Fruit fly (Drosophila melanogaster) whole organism, embryonic: ENCODE measurements around the gene MFS18.
A peak's percentile ranks its signal among the peaks of the same experiment; 100 is the strongest.

Experiments
- Atf6 ChIP-seq: fragments of 200-800 bp; sonication (Bioruptor generic); IDR thresholded peaks from 2 replicates; pipeline ENCODE4 v1.3.6; 2022; ENCODE audit warnings: missing biosample characterization, missing genetic modification characterization
- C15 ChIP-seq: fragments of 200-800 bp; sonication (Bioruptor generic); IDR thresholded peaks from 3 replicates; pipeline ENCODE4 v1.3.6; 2022; ENCODE audit warnings: missing biosample characterization, missing genetic modification characterization
- CG10209 ChIP-seq: fragments of 200-800 bp; sonication (Bioruptor generic); optimal IDR thresholded peaks from 3 replicates; lab custom pipeline; 2017; ENCODE audit warnings: missing biosample characterization, mild to moderate bottlenecking, missing genetic modification characterization, missing genetic modification reagents
- CG10267 ChIP-seq: fragments of 200-800 bp; sonication (Bioruptor generic); optimal IDR thresholded peaks from 2 replicates; lab custom pipeline; 2018; ENCODE audit warnings: missing biosample characterization, mild to moderate bottlenecking, missing genetic modification characterization, moderate library complexity
- CG10959 ChIP-seq: fragments of 200-800 bp; sonication (Bioruptor generic); IDR thresholded peaks from 2 replicates; pipeline ENCODE4 v1.3.6; 2022; ENCODE audit warnings: missing biosample characterization, missing genetic modification characterization
- CG11695 ChIP-seq: fragments of 200-800 bp; sonication (Bioruptor generic); IDR thresholded peaks from 3 replicates; pipeline ENCODE4 v1.3.6; 2022; ENCODE audit warnings: missing biosample characterization, missing genetic modification characterization
- CG11723 ChIP-seq: fragments of 200-800 bp; sonication (Bioruptor generic); optimal IDR thresholded peaks from 2 replicates; lab custom pipeline; 2017; ENCODE audit warnings: missing biosample characterization, mild to moderate bottlenecking, missing genetic modification characterization
- CG13296 ChIP-seq: fragments of 200-800 bp; sonication (Bioruptor generic); optimal IDR thresholded peaks from 3 replicates; lab custom pipeline; 2018; ENCODE audit warnings: missing biosample characterization, mild to moderate bottlenecking, missing genetic modification characterization
- CG14050 ChIP-seq: fragments of 200-800 bp; sonication (Bioruptor generic); IDR thresholded peaks from 3 replicates; pipeline ENCODE4 v1.3.6; 2022; ENCODE audit warnings: missing biosample characterization, missing genetic modification characterization
- CG14710 ChIP-seq: fragments of 200-800 bp; sonication (Bioruptor generic); optimal IDR thresholded peaks from 3 replicates; lab custom pipeline; 2019; ENCODE audit warnings: missing biosample characterization, mild to moderate bottlenecking, missing genetic modification characterization, moderate library complexity
- CG17802 ChIP-seq: fragments of 200-800 bp; sonication (Bioruptor generic); optimal IDR thresholded peaks from 2 replicates; lab custom pipeline; 2018; ENCODE audit warnings: missing biosample characterization, mild to moderate bottlenecking, missing genetic modification characterization, moderate library complexity
- CG30020 ChIP-seq: fragments of 200-800 bp; optimal IDR thresholded peaks from 2 replicates; lab custom pipeline; 2019; ENCODE audit warnings: missing biosample characterization, mild to moderate bottlenecking, missing genetic modification characterization, moderate library complexity
- CG32532 ChIP-seq: fragments of 200-800 bp; sonication (Bioruptor generic); IDR thresholded peaks from 2 replicates; pipeline ENCODE4 v1.3.6; 2022; ENCODE audit warnings: missing biosample characterization, missing genetic modification characterization
- CG33557 ChIP-seq: fragments of 200-800 bp; sonication (Bioruptor generic); optimal IDR thresholded peaks from 2 replicates; lab custom pipeline; 2019; ENCODE audit warnings: missing biosample characterization, mild to moderate bottlenecking, missing genetic modification characterization, moderate library complexity
- CG34224 ChIP-seq: fragments of 200-800 bp; sonication (Bioruptor generic); IDR thresholded peaks from 3 replicates; pipeline ENCODE4 v1.3.6; 2022; ENCODE audit warnings: missing biosample characterization, missing genetic modification characterization; ENCODE audit not compliant: partially characterized antibody
- CG4424 ChIP-seq: fragments of 200-800 bp; sonication (Bioruptor generic); optimal IDR thresholded peaks from 3 replicates; lab custom pipeline; 2016; ENCODE audit warnings: missing biosample characterization, missing genetic modification characterization
- CG6654 ChIP-seq: fragments of 200-800 bp; sonication (Bioruptor generic); optimal IDR thresholded peaks from 2 replicates; lab custom pipeline; 2017; ENCODE audit warnings: missing biosample characterization, mild to moderate bottlenecking, missing genetic modification characterization
- CG7271 ChIP-seq: fragments of 200-800 bp; sonication (Bioruptor generic); optimal IDR thresholded peaks from 2 replicates; lab custom pipeline; 2018; ENCODE audit warnings: missing biosample characterization, mild to moderate bottlenecking, missing genetic modification characterization, moderate library complexity
- CG7786 ChIP-seq: fragments of 200-800 bp; sonication (Bioruptor generic); optimal IDR thresholded peaks from 2 replicates; lab custom pipeline; 2016; ENCODE audit warnings: missing biosample characterization, missing genetic modification characterization
- CG7839 ChIP-seq: fragments of 200-800 bp; sonication (Bioruptor generic); optimal IDR thresholded peaks from 3 replicates; lab custom pipeline; 2018; ENCODE audit warnings: missing biosample characterization, mild to moderate bottlenecking, missing genetic modification characterization, moderate library complexity
- CG9437 ChIP-seq: fragments of 200-800 bp; sonication (Bioruptor generic); optimal IDR thresholded peaks from 2 replicates; lab custom pipeline; 2018; ENCODE audit warnings: missing biosample characterization, mild to moderate bottlenecking, missing genetic modification characterization
- CkIIα-i1 ChIP-seq: fragments of 200-800 bp; sonication (Bioruptor generic); IDR thresholded peaks from 2 replicates; pipeline ENCODE4 v1.3.6; 2022; ENCODE audit warnings: missing biosample characterization, missing genetic modification characterization
- Dll ChIP-seq: fragments of 200-800 bp; sonication (Bioruptor generic); IDR thresholded peaks from 4 replicates; pipeline ENCODE4 v1.3.6; 2022; ENCODE audit warnings: missing biosample characterization, missing genetic modification characterization; ENCODE audit not compliant: partially characterized antibody
- Doc2 ChIP-seq: fragments of 200-800 bp; sonication (Bioruptor generic); IDR thresholded peaks from 2 replicates; pipeline ENCODE4 v1.3.6; 2022; ENCODE audit warnings: missing biosample characterization, missing genetic modification characterization
- E2f1 ChIP-seq: fragments of 200-800 bp; sonication (Bioruptor generic); IDR thresholded peaks from 2 replicates; pipeline ENCODE4 v1.3.6; 2022; ENCODE audit warnings: missing biosample characterization, missing genetic modification characterization
- Gsc ChIP-seq: fragments of 200-800 bp; sonication (Bioruptor generic); IDR thresholded peaks from 2 replicates; pipeline ENCODE4 v1.3.6; 2022; ENCODE audit warnings: missing biosample characterization, missing genetic modification characterization
- MESR4 ChIP-seq: fragments of 200-800 bp; sonication (Bioruptor generic); optimal IDR thresholded peaks from 2 replicates; lab custom pipeline; 2018; ENCODE audit warnings: missing biosample characterization, mild to moderate bottlenecking, missing genetic modification characterization, moderate library complexity
- MTF-1 ChIP-seq: fragments of 200-800 bp; sonication (Bioruptor generic); optimal IDR thresholded peaks from 2 replicates; lab custom pipeline; 2018; ENCODE audit warnings: missing biosample characterization, mild to moderate bottlenecking, missing genetic modification characterization, borderline replicate concordance
- Mrtf ChIP-seq: fragments of 200-800 bp; sonication (Bioruptor generic); IDR thresholded peaks from 3 replicates; pipeline ENCODE4 v1.3.6; 2022; ENCODE audit warnings: missing biosample characterization, missing genetic modification characterization
- NK7.1 ChIP-seq: fragments of 200-800 bp; sonication (Bioruptor generic); optimal IDR thresholded peaks from 3 replicates; lab custom pipeline; 2016; ENCODE audit warnings: missing biosample characterization, missing genetic modification characterization
- Nf-YB ChIP-seq: fragments of 200-800 bp; sonication (Bioruptor generic); optimal IDR thresholded peaks from 3 replicates; lab custom pipeline; 2019; ENCODE audit warnings: missing biosample characterization, mild to moderate bottlenecking, missing genetic modification characterization, moderate library complexity
- Six4 ChIP-seq: fragments of 200-800 bp; sonication (Bioruptor generic); optimal IDR thresholded peaks from 2 replicates; lab custom pipeline; 2016; ENCODE audit warnings: missing biosample characterization, missing genetic modification characterization
- Xbp1 ChIP-seq: fragments of 200-800 bp; sonication (Bioruptor generic); optimal IDR thresholded peaks from 3 replicates; lab custom pipeline; 2016; ENCODE audit warnings: missing biosample characterization, mild to moderate bottlenecking, missing genetic modification characterization
- Xrp1 ChIP-seq: fragments of 200-800 bp; sonication (Bioruptor generic); IDR thresholded peaks from 2 replicates; pipeline ENCODE4 v1.3.6; 2022; ENCODE audit warnings: missing biosample characterization, missing genetic modification characterization
- ac ChIP-seq: fragments of 200-800 bp; sonication (Bioruptor generic); optimal IDR thresholded peaks from 3 replicates; lab custom pipeline; 2017; ENCODE audit warnings: missing biosample characterization, mild to moderate bottlenecking, missing genetic modification characterization
- chif ChIP-seq, 2 experiments: fragments of 200-800 bp; sonication (Bioruptor generic); optimal IDR thresholded peaks; 3 replicates each; lab custom pipeline; 2016; ENCODE audit warnings: missing biosample characterization in 2 of 2, missing genetic modification characterization in 2 of 2
- crp ChIP-seq, 2 experiments: fragments of 200-800 bp; sonication (Bioruptor generic); optimal IDR thresholded peaks; 2 replicates in 1 of 2; 3 replicates in 1 of 2; lab custom pipeline; 2017; ENCODE audit warnings: missing biosample characterization in 2 of 2, missing genetic modification characterization in 2 of 2, mild to moderate bottlenecking in 1 of 2, moderate library complexity in 1 of 2
- gcm2 ChIP-seq: fragments of 200-800 bp; sonication (Bioruptor generic); optimal IDR thresholded peaks from 2 replicates; lab custom pipeline; 2016; ENCODE audit warnings: missing biosample characterization, missing genetic modification characterization
- gro ChIP-seq: fragments of 200-800 bp; sonication (Bioruptor generic); optimal IDR thresholded peaks from 2 replicates; lab custom pipeline; 2016; ENCODE audit warnings: missing biosample characterization, missing genetic modification characterization
- hbn ChIP-seq: fragments of 200-800 bp; sonication (Bioruptor generic); IDR thresholded peaks from 2 replicates; pipeline ENCODE4 v1.3.6; 2022; ENCODE audit warnings: missing biosample characterization, missing genetic modification characterization; ENCODE audit not compliant: partially characterized antibody
- kni ChIP-seq: fragments of 200-800 bp; sonication (Bioruptor generic); optimal IDR thresholded peaks from 3 replicates; lab custom pipeline; 2017; ENCODE audit warnings: mild to moderate bottlenecking, missing biosample characterization, missing genetic modification reagents, missing genetic modification characterization
- lov ChIP-seq, 2 experiments: fragments of 200-800 bp in 1 of 2; fragments of >200 bp in 1 of 2; sonication (Bioruptor generic) in 1 of 2; IDR thresholded peaks in 1 of 2; optimal IDR thresholded peaks in 1 of 2; 2 replicates in 1 of 2; 3 replicates in 1 of 2; pipeline versions ENCODE4 v1.3.6 to Lab custom; 2017 to 2022; ENCODE audit warnings: missing biosample characterization in 1 of 2, missing genetic modification characterization in 1 of 2
- psq ChIP-seq: fragments of 200-800 bp; sonication (Bioruptor generic); optimal IDR thresholded peaks from 2 replicates; lab custom pipeline; 2017; ENCODE audit warnings: missing biosample characterization, missing genetic modification characterization
- scrt ChIP-seq: fragments of 200-800 bp; sonication (Bioruptor generic); optimal IDR thresholded peaks from 2 replicates; lab custom pipeline; 2018; ENCODE audit warnings: missing biosample characterization, mild to moderate bottlenecking, missing genetic modification characterization, moderate library complexity
- sob ChIP-seq: fragments of 200-800 bp; sonication (Bioruptor generic); IDR thresholded peaks from 2 replicates; pipeline ENCODE4 v1.3.6; 2022; ENCODE audit warnings: missing biosample characterization, missing genetic modification characterization
- toy ChIP-seq: fragments of 200-800 bp; sonication (Bioruptor generic); IDR thresholded peaks from 2 replicates; pipeline ENCODE4 v1.3.6; 2022; ENCODE audit warnings: missing biosample characterization, missing genetic modification characterization
- trh ChIP-seq: fragments of 200-800 bp; sonication (Bioruptor generic); optimal IDR thresholded peaks from 2 replicates; lab custom pipeline; 2016; ENCODE audit warnings: missing biosample characterization, missing genetic modification characterization
- wdn ChIP-seq: fragments of 200-800 bp; sonication (Bioruptor generic); IDR thresholded peaks from 2 replicates; pipeline ENCODE4 v1.3.6; 2022; ENCODE audit warnings: missing biosample characterization, missing genetic modification characterization
- wek ChIP-seq: fragments of 200-800 bp; sonication (Bioruptor generic); optimal IDR thresholded peaks from 3 replicates; lab custom pipeline; 2018; ENCODE audit warnings: missing biosample characterization, mild to moderate bottlenecking, missing genetic modification characterization, moderate library complexity
- zfh2 ChIP-seq: fragments of 200-800 bp; sonication (Bioruptor generic); optimal IDR thresholded peaks from 2 replicates; lab custom pipeline; 2016; ENCODE audit warnings: missing biosample characterization, missing genetic modification characterization

MFS18 gene

DNA sequence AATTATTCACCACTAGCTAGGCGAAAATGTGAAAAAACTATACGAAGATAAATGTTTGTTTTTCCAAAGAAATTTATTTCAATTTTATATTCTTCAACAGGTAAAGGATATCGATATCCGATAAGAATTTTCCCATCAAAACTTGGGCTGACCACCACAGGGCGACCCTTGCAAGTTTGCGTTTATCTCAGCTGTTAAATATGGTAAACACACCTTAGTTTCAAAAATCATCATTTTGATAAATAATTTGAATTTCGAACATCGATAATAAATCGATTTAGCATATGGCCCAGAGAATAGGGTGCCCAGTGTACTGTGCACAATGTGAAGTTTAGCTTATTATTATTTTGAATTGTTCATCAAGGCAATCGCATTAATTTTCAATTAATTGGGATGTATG is 14.9 kb upstream of the MFS18 start, which contains the start of the genes CG15443 and Paris (continued):
- peak; percentile 75 for TF ChIP-seq CG34224 (GFP tag; lab: Robert Waterston, UW)
- TF ChIP-seq NK7.1 (GFP tag; lab: Kevin White, UChicago) = no peak
- TF ChIP-seq CG4424 (GFP tag; lab: Kevin White, UChicago) = no peak
- no peak for TF ChIP-seq C15 (GFP tag; lab: Robert Waterston, UW)
- no peak for TF ChIP-seq Gsc (GFP tag; lab: Robert Waterston, UW)
- no peak for TF ChIP-seq CG7271 (tag; lab: Kevin White, UChicago)
- peak; percentile 2 for TF ChIP-seq MESR4 (GFP tag; lab: Kevin White, UChicago)
- no peak for TF ChIP-seq CG11723 (GFP tag; lab: Kevin White, UChicago)
- TF ChIP-seq scrt (GFP tag; lab: Kevin White, UChicago) = peak; percentile 94
- peak; percentile 35 for TF ChIP-seq CG33557 (GFP tag; lab: Kevin White, UChicago)
- peak in 1 of 2 experiments; percentile 85 for TF ChIP-seq crp (GFP tag; optimal IDR thresholded peaks at IDR 0.05; lab: Kevin White, UChicago)
- TF ChIP-seq lov (optimal IDR thresholded peaks at IDR 0.05; lab: Kevin White, UChicago) = no peak
- TF ChIP-seq lov (GFP tag; IDR thresholded peaks at IDR 0.05; lab: Robert Waterston, UW) = no peak
- no peak for TF ChIP-seq gcm2 (GFP tag; lab: Kevin White, UChicago)
- TF ChIP-seq CG7839 (tag; lab: Kevin White, UChicago) = peak; percentile 16
- TF ChIP-seq CG7786 (GFP tag; lab: Kevin White, UChicago) = no peak
- TF ChIP-seq CkIIα-i1 (GFP tag; lab: Robert Waterston, UW) = no peak
- no peak for TF ChIP-seq toy (GFP tag; lab: Robert Waterston, UW)
- TF ChIP-seq kni (GFP tag; lab: Kevin White, UChicago) = no peak
- TF ChIP-seq CG6654 = no peak
- TF ChIP-seq psq (GFP tag; lab: Kevin White, UChicago) = no peak
- TF ChIP-seq CG9437 (GFP tag; lab: Kevin White, UChicago) = no peak
- no peak for TF ChIP-seq Nf-YB (GFP tag; lab: Kevin White, UChicago)
- no peak for TF ChIP-seq CG10209 (GFP tag; lab: Kevin White, UChicago)
- no peak for TF ChIP-seq Six4
- peak; percentile 43 for TF ChIP-seq wek (GFP tag; lab: Kevin White, UChicago)
- TF ChIP-seq CG14710 (tag; lab: Kevin White, UChicago) = peak; percentile 60
- TF ChIP-seq CG30020 (tag; lab: Kevin White, UChicago) = peak; percentile 77
- no peak for TF ChIP-seq trh (GFP tag; lab: Kevin White, UChicago)
- TF ChIP-seq CG32532 (GFP tag; lab: Robert Waterston, UW) = peak; percentile 58; the same call in 1 of the 2 replicates
- no peak for TF ChIP-seq chif (GFP tag; optimal IDR thresholded peaks at IDR 0.05; lab: Kevin White, UChicago)
- TF ChIP-seq sob (GFP tag; lab: Robert Waterston, UW) = no peak
- no peak for TF ChIP-seq CG11695
- TF ChIP-seq CG10959 (GFP tag; lab: Robert Waterston, UW) = no peak
- peak; percentile 48; the same call in 1 of the 2 replicates for TF ChIP-seq hbn (GFP tag; lab: Robert Waterston, UW)
- TF ChIP-seq Atf6 (GFP tag; lab: Robert Waterston, UW) = no peak
- TF ChIP-seq CG13296 (GFP tag; lab: Kevin White, UChicago) = peak; percentile 60
- no peak for TF ChIP-seq gro (GFP tag; lab: Kevin White, UChicago)
- TF ChIP-seq Mrtf (GFP tag; lab: Robert Waterston, UW) = no peak
- TF ChIP-seq Xbp1 (GFP tag; lab: Kevin White, UChicago) = no peak
- TF ChIP-seq CG14050 = no peak
- no peak for TF ChIP-seq ac (GFP tag; lab: Kevin White, UChicago)
- peak; percentile 45; the same call in 2 of the 4 replicates for TF ChIP-seq Dll (GFP tag; lab: Robert Waterston, UW)
- no peak for TF ChIP-seq zfh2 (GFP tag; lab: Kevin White, UChicago)
- peak; percentile 16 for TF ChIP-seq CG10267 (tag; lab: Kevin White, UChicago)
- no peak for TF ChIP-seq CG17802 (tag; lab: Kevin White, UChicago)
- TF ChIP-seq E2f1 = no peak
- TF ChIP-seq Xrp1 (GFP tag; lab: Robert Waterston, UW) = no peak
- TF ChIP-seq Doc2 = no peak
- no peak for TF ChIP-seq wdn (GFP tag; lab: Robert Waterston, UW)
- TF ChIP-seq MTF-1 (GFP tag; lab: Kevin White, UChicago) = peak; percentile 7
